Worm (Caenorhabditis elegans) whole organism, late embryonic: ENCODE measurements around the gene Y44A6C.2.

Source experiments
- C08G9.2 ChIP-seq: sonication (generic microtip); optimal IDR thresholded peaks from 2 replicates; lab custom pipeline; 2016; ENCODE audit warnings: mild to moderate bottlenecking, missing genetic modification characterization, moderate library complexity, missing compliant biosample characterization
- F13H6.1 ChIP-seq: sonication (generic microtip); optimal IDR thresholded peaks from 2 replicates; lab custom pipeline; 2016; ENCODE audit warnings: missing genetic modification characterization, missing compliant biosample characterization
- ahr-1 ChIP-seq: sonication (generic microtip); optimal IDR thresholded peaks from 2 replicates; lab custom pipeline; 2016; ENCODE audit warnings: missing genetic modification characterization, missing compliant biosample characterization
- ceh-18 ChIP-seq: sonication (generic microtip); optimal IDR thresholded peaks from 2 replicates; lab custom pipeline; 2016; ENCODE audit warnings: missing genetic modification characterization, missing compliant biosample characterization
- ceh-2 ChIP-seq: sonication (generic microtip); optimal IDR thresholded peaks from 2 replicates; lab custom pipeline; 2016; ENCODE audit warnings: missing genotype, missing genetic modification characterization, missing compliant biosample characterization
- ceh-22 ChIP-seq: sonication (generic microtip); optimal IDR thresholded peaks from 2 replicates; lab custom pipeline; 2017; ENCODE audit warnings: missing biosample characterization, missing genetic modification characterization
- ceh-34 ChIP-seq: sonication (generic microtip); optimal IDR thresholded peaks from 2 replicates; lab custom pipeline; 2016; ENCODE audit warnings: mild to moderate bottlenecking, missing genetic modification characterization, missing compliant biosample characterization
- ceh-45 ChIP-seq: fragments of 200-800 bp; sonication (Bioruptor generic); IDR thresholded peaks from 2 replicates; pipeline ENCODE4 v1.3.6; 2022; ENCODE audit warnings: missing genetic modification reagents, missing genetic modification characterization, missing compliant biosample characterization
- ceh-48 ChIP-seq: sonication (generic microtip); optimal IDR thresholded peaks from 2 replicates; lab custom pipeline; 2016; ENCODE audit warnings: missing genetic modification characterization, inconsistent platforms, missing compliant biosample characterization
- ceh-6 ChIP-seq: fragments of 200-800 bp; sonication (Bioruptor generic); optimal IDR thresholded peaks from 2 replicates; lab custom pipeline; 2018; ENCODE audit warnings: mild to moderate bottlenecking, missing genetic modification characterization, missing compliant biosample characterization
- che-1 ChIP-seq: sonication (generic microtip); optimal IDR thresholded peaks from 2 replicates; lab custom pipeline; 2016; ENCODE audit warnings: mild to moderate bottlenecking, missing genetic modification characterization, missing compliant biosample characterization
- dmd-4 ChIP-seq: sonication (generic microtip); optimal IDR thresholded peaks from 2 replicates; lab custom pipeline; 2016; ENCODE audit warnings: borderline replicate concordance, missing genetic modification characterization, missing compliant biosample characterization
- dve-1 ChIP-seq: sonication (generic microtip); optimal IDR thresholded peaks from 2 replicates; lab custom pipeline; 2017; ENCODE audit warnings: antibody characterized with exemption, mild to moderate bottlenecking, missing genetic modification characterization, missing compliant biosample characterization
- ets-4 ChIP-seq: sonication (generic microtip); optimal IDR thresholded peaks from 2 replicates; lab custom pipeline; 2016; ENCODE audit warnings: missing genetic modification characterization, missing compliant biosample characterization
- eyg-1 ChIP-seq: sonication (generic microtip); optimal IDR thresholded peaks from 2 replicates; lab custom pipeline; 2016; ENCODE audit warnings: missing genotype, missing genetic modification characterization, missing compliant biosample characterization
- gmeb-2 ChIP-seq: sonication (generic microtip); optimal IDR thresholded peaks from 2 replicates; lab custom pipeline; 2016; ENCODE audit warnings: missing genetic modification characterization, inconsistent platforms, missing compliant biosample characterization
- hlh-13 ChIP-seq: fragments of 200-800 bp; sonication (Bioruptor generic); optimal IDR thresholded peaks from 2 replicates; lab custom pipeline; 2018; ENCODE audit warnings: mild to moderate bottlenecking, missing genetic modification characterization, missing compliant biosample characterization
- hlh-15 ChIP-seq: sonication (generic microtip); optimal IDR thresholded peaks from 2 replicates; lab custom pipeline; 2016; ENCODE audit warnings: missing genetic modification characterization, missing compliant biosample characterization
- hlh-6 ChIP-seq: sonication (generic microtip); optimal IDR thresholded peaks from 2 replicates; lab custom pipeline; 2016; ENCODE audit warnings: missing genotype, missing genetic modification characterization, missing compliant biosample characterization
- hlh-8 ChIP-seq: sonication (generic microtip); optimal IDR thresholded peaks from 2 replicates; lab custom pipeline; 2016; ENCODE audit warnings: missing genotype, missing genetic modification characterization, missing compliant biosample characterization
- madf-2 ChIP-seq: sonication (generic microtip); optimal IDR thresholded peaks from 2 replicates; lab custom pipeline; 2017; ENCODE audit warnings: missing genetic modification characterization, missing compliant biosample characterization
- nfya-1 ChIP-seq: sonication (generic microtip); optimal IDR thresholded peaks from 2 replicates; lab custom pipeline; 2017; ENCODE audit warnings: missing genetic modification characterization, mild to moderate bottlenecking, missing compliant biosample characterization, antibody characterized with exemption, moderate library complexity
- nhr-11 ChIP-seq: fragments of 150-350 bp; optimal IDR thresholded peaks from 2 replicates; lab custom pipeline; 2014; ENCODE audit warnings: missing biosample characterization, missing genetic modification characterization
- npax-4 ChIP-seq: sonication (generic microtip); optimal IDR thresholded peaks from 2 replicates; lab custom pipeline; 2016; ENCODE audit warnings: missing genetic modification characterization, missing compliant biosample characterization
- odd-2 ChIP-seq: sonication (generic microtip); optimal IDR thresholded peaks from 2 replicates; lab custom pipeline; 2017; ENCODE audit warnings: antibody characterized with exemption, mild to moderate bottlenecking, missing genetic modification characterization, missing compliant biosample characterization
- pag-3 ChIP-seq: sonication (generic microtip); optimal IDR thresholded peaks from 2 replicates; lab custom pipeline; 2016; ENCODE audit warnings: missing compliant biosample characterization, missing genetic modification characterization, borderline replicate concordance
- pax-1 ChIP-seq: fragments of 150-350 bp; optimal IDR thresholded peaks from 2 replicates; lab custom pipeline; 2014; ENCODE audit warnings: missing biosample characterization, missing genetic modification characterization
- pha-2 ChIP-seq: sonication (generic microtip); optimal IDR thresholded peaks from 2 replicates; lab custom pipeline; 2017; ENCODE audit warnings: mild to moderate bottlenecking, missing genetic modification characterization, missing compliant biosample characterization
- pha-4 ChIP-seq: fragments of 150-350 bp; optimal IDR thresholded peaks from 2 replicates; lab custom pipeline; 2018; ENCODE audit warnings: missing biosample characterization, missing genetic modification reagents, missing genetic modification characterization
- pqm-1 ChIP-seq: sonication (generic microtip); optimal IDR thresholded peaks from 2 replicates; lab custom pipeline; 2016; ENCODE audit warnings: missing genetic modification characterization, missing compliant biosample characterization
- sox-2 ChIP-seq: fragments of 200-800 bp; sonication (Bioruptor generic); IDR thresholded peaks from 2 replicates; pipeline ENCODE4 v1.3.6; 2022; ENCODE audit warnings: missing genetic modification reagents, missing genetic modification characterization, missing compliant biosample characterization
- unc-3 ChIP-seq, 2 experiments: fragments of 200-800 bp in 1 of 2; sonication (Bioruptor generic) in 1 of 2; sonication (generic microtip) in 1 of 2; conservative IDR thresholded peaks in 1 of 2; optimal IDR thresholded peaks in 1 of 2; 2 replicates each; pipeline versions ENCODE4 v1.3.6 to Lab custom; 2016 to 2022; ENCODE audit warnings: missing compliant biosample characterization in 2 of 2, missing genetic modification characterization in 2 of 2, missing genetic modification reagents in 1 of 2
- unc-42 ChIP-seq: sonication (generic microtip); optimal IDR thresholded peaks from 2 replicates; lab custom pipeline; 2016; ENCODE audit warnings: missing genotype, missing genetic modification characterization, missing compliant biosample characterization
- ztf-16 ChIP-seq: sonication (generic microtip); optimal IDR thresholded peaks from 2 replicates; lab custom pipeline; 2017; ENCODE audit warnings: missing genetic modification characterization, missing compliant biosample characterization

The Y44A6C.2 gene

ce11 chrV:20739387-20739786 lies 17.4 kb downstream of the Y44A6C.2 start:
- TF ChIP-seq unc-42 (tag; lab: Kevin White, UChicago) = peak; percentile 63
- TF ChIP-seq pax-1 (tag; lab: Kevin White, UChicago) = no peak
- TF ChIP-seq, all 69 proteins: peak for 1

ce11 chrV:20744290-20744837 lies 22.3 kb downstream of the Y44A6C.2 start, which contains the start of gene dnj-25:
Gene dnj-25 (minus strand): TSS chrV:20744346.
- TF ChIP-seq pax-1 (tag; lab: Kevin White, UChicago) (no peak), ets-4 (tag; lab: Kevin White, UChicago) (no peak), gmeb-2 (no peak)

- TF ChIP-seq sox-2 (GFP tag; lab: Robert Waterston, UW) (no peak), ahr-1 (tag; lab: Kevin White, UChicago) (no peak), dve-1 (tag; lab: Kevin White, UChicago) (no peak), C08G9.2 (tag; lab: Kevin White, UChicago) (no peak), hlh-15 (tag; lab: Kevin White, UChicago) (no peak), odd-2 (tag; lab: Kevin White, UChicago) (no peak), hlh-13 (GFP tag; lab: Kevin White, UChicago) (no peak), pqm-1 (tag; lab: Kevin White, UChicago) (no peak), che-1 (no peak)
Observed at ce11 chrV:20745278-20745677, 23.2 kb downstream of the Y44A6C.2 start.

- TF ChIP-seq hlh-8 (tag; lab: Kevin White, UChicago) = no peak
- TF ChIP-seq ceh-34 (tag; lab: Kevin White, UChicago) = peak; percentile 84
- TF ChIP-seq hlh-6 (tag; lab: Kevin White, UChicago) = no peak
Observed at ce11 chrV:20746805-20747204, 24.8 kb downstream of the Y44A6C.2 start.

- no peak for TF ChIP-seq dve-1 (tag; lab: Kevin White, UChicago)
- TF ChIP-seq ceh-34 (tag; lab: Kevin White, UChicago) = no peak
- TF ChIP-seq ets-4 (tag; lab: Kevin White, UChicago) = no peak
- no peak for TF ChIP-seq unc-3 (GFP tag; conservative IDR thresholded peaks at IDR 0.05; lab: Robert Waterston, UW)
- no peak for TF ChIP-seq unc-3 (tag; optimal IDR thresholded peaks at IDR 0.05; lab: Kevin White, UChicago)
- no peak for TF ChIP-seq ztf-16 (tag; lab: Kevin White, UChicago)
- TF ChIP-seq madf-2 (tag; lab: Kevin White, UChicago) = no peak
- no peak for TF ChIP-seq pha-2 (tag; lab: Kevin White, UChicago)
- no peak for TF ChIP-seq hlh-8 (tag; lab: Kevin White, UChicago)
- no peak for TF ChIP-seq ceh-22 (tag; lab: Kevin White, UChicago)
Observed at ce11 chrV:20747964-20748363, 25.9 kb downstream of the Y44A6C.2 start.

DNA sequence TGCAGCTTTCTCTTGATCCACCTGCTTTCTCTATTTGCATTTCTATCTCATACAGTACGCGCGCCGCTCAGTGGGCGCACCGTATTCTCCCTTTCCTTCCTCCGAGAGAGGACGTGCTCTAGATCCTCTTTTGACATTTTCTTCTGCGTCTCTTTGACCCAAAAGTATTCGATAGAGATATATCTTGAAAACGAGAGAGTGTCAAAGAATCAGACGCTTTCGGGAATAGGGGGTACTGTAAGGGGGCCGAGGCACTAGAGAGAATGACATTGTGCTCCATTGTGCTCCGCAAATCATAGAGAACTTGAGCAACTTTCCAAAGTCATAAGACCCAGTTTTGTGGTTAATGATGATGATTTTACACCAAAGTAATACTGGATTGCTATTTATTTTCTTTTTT lies 27.1 kb downstream of the Y44A6C.2 start:
- TF ChIP-seq nhr-11 (tag; lab: Kevin White, UChicago) (no peak), ceh-22 (tag; lab: Kevin White, UChicago) (no peak), ceh-18 (tag; lab: Kevin White, UChicago) (peak; percentile 21), pag-3 (tag; lab: Kevin White, UChicago) (no peak), hlh-13 (GFP tag; lab: Kevin White, UChicago) (no peak), dmd-4 (no peak), dve-1 (tag; lab: Kevin White, UChicago) (peak; percentile 24), ahr-1 (tag; lab: Kevin White, UChicago) (no peak), F13H6.1 (tag; lab: Kevin White, UChicago) (no peak), pax-1 (tag; lab: Kevin White, UChicago) (peak; percentile 72), ceh-2 (tag; lab: Kevin White, UChicago) (peak; percentile 21), eyg-1 (tag; lab: Kevin White, UChicago) (no peak), nfya-1 (peak; percentile 67), ceh-6 (GFP tag; lab: Kevin White, UChicago) (no peak), pha-2 (tag; lab: Kevin White, UChicago) (peak; percentile 68), madf-2 (tag; lab: Kevin White, UChicago) (no peak), pha-4 (tag; lab: Kevin White, UChicago) (peak; percentile 89), ceh-34 (tag; lab: Kevin White, UChicago) (peak; percentile 29), ceh-48 (tag; lab: Kevin White, UChicago) (no peak), ceh-45 (no peak), npax-4 (tag; lab: Kevin White, UChicago) (no peak)
- TF ChIP-seq, all 69 proteins: peak for 8
